Fruit fly (Drosophila melanogaster): ENCODE results near the gene subdued.

subdued gene

DNA sequence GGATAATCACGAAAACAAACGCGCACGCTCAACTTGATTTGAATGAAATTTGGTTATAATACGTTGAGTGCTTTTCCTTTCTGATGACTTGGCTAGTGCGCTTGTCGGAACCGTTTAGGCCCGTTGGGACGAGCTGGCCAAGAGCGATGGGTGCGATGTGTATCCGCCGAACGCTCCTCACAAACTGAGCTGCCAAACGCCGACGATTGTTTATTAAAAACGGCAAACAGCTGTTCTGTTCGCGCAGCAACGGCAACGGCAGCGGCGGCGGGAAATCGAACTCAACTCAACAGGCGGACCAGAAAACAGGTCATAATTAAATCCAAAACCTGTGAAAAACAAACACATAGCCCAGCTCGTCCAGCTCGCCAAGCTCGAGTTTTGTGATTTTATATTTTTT lies 21.6 kb downstream of the subdued start (continued):
- peak; percentile 1 for TF ChIP-seq CG2678 (tag; optimal IDR thresholded peaks at IDR 0.05)
- TF ChIP-seq CG3847 (GFP tag; IDR thresholded peaks at IDR 0.05) = no peak
- TF ChIP-seq crp (GFP tag; optimal IDR thresholded peaks at IDR 0.05) = peak in 1 of 2 experiments; percentile 69
- TF ChIP-seq CG14441 (GFP tag; IDR thresholded peaks at IDR 0.05) = 0 out of 2 replicates have a peak, but pooled peaks have one; percentile 33
- TF ChIP-seq ham (GFP tag; IDR thresholded peaks at IDR 0.05) = no peak
- no peak for TF ChIP-seq CG13775 (GFP tag; optimal IDR thresholded peaks at IDR 0.05)
- peak; percentile 6 for TF ChIP-seq CG5180 (GFP tag; optimal IDR thresholded peaks at IDR 0.05)
- no peak for TF ChIP-seq Scr (GFP tag; IDR thresholded peaks at IDR 0.05; ENCODE audit: partially characterized antibody)
- no peak for TF ChIP-seq gfzf (GFP tag; optimal IDR thresholded peaks at IDR 0.05)
- TF ChIP-seq fd96Cb (tag; optimal IDR thresholded peaks at IDR 0.05) = no peak
- no peak for TF ChIP-seq CG18764 (GFP tag; optimal IDR thresholded peaks at IDR 0.05)
- TF ChIP-seq ro (GFP tag; IDR thresholded peaks at IDR 0.05) = no peak
- no peak for TF ChIP-seq gt (GFP tag; IDR thresholded peaks at IDR 0.05)
- TF ChIP-seq CG8281 (tag; optimal IDR thresholded peaks at IDR 0.05) = no peak
- peak; percentile 90 for TF ChIP-seq CG10543 (GFP tag; optimal IDR thresholded peaks at IDR 0.05)
- no peak for TF ChIP-seq gsb-n (tag; optimal IDR thresholded peaks at IDR 0.05)
- peak; percentile 63; the same call in 1 of the 2 replicates for TF ChIP-seq Adf1 (GFP tag; IDR thresholded peaks at IDR 0.05)
- no peak for TF ChIP-seq stc (GFP tag; IDR thresholded peaks at IDR 0.05)
- TF ChIP-seq CG8089 (GFP tag; optimal IDR thresholded peaks at IDR 0.05) = no peak
- TF ChIP-seq CG10654 (GFP tag; optimal IDR thresholded peaks at IDR 0.05) = no peak
- no peak for TF ChIP-seq ara (GFP tag; IDR thresholded peaks at IDR 0.05)
- TF ChIP-seq CG12236 (GFP tag; optimal IDR thresholded peaks at IDR 0.05) = no peak
- no peak for TF ChIP-seq MESR4 (GFP tag; optimal IDR thresholded peaks at IDR 0.05)
- no peak for TF ChIP-seq CG18262 (tag; optimal IDR thresholded peaks at IDR 0.05)
- TF ChIP-seq ci (GFP tag; IDR thresholded peaks at IDR 0.05) = no peak
- TF ChIP-seq CG31441 (GFP tag; IDR thresholded peaks at IDR 0.05) = no peak
- no peak for TF ChIP-seq corto (GFP tag; optimal IDR thresholded peaks at IDR 0.05)
- TF ChIP-seq dati (GFP tag; IDR thresholded peaks at IDR 0.05) = no peak
- no peak for TF ChIP-seq CG8924 (tag; optimal IDR thresholded peaks at IDR 0.05)
- TF ChIP-seq CG6175 (GFP tag; IDR thresholded peaks at IDR 0.05) = no peak
- peak; percentile 17 for TF ChIP-seq eyg (GFP tag; optimal IDR thresholded peaks at IDR 0.05)
- peak; percentile 10 for TF ChIP-seq Nf-YC (tag; optimal IDR thresholded peaks at IDR 0.05)
- TF ChIP-seq Dip2 (GFP tag; IDR thresholded peaks at IDR 0.05) = no peak
- TF ChIP-seq zen2 (GFP tag; IDR thresholded peaks at IDR 0.05; ENCODE audit: partially characterized antibody) = no peak
- TF ChIP-seq CG7987 (GFP tag; optimal IDR thresholded peaks at IDR 0.05) = no peak
- TF ChIP-seq cwo (GFP tag; optimal IDR thresholded peaks at IDR 0.05) = peak; percentile 14
- no peak for TF ChIP-seq trem (tag; optimal IDR thresholded peaks at IDR 0.05)
- no peak for TF ChIP-seq toy (GFP tag; IDR thresholded peaks at IDR 0.05)
- no peak for TF ChIP-seq Xrp1 (GFP tag; IDR thresholded peaks at IDR 0.05)
- TF ChIP-seq maf-S (GFP tag; optimal IDR thresholded peaks at IDR 0.05) = no peak
- TF ChIP-seq sima (GFP tag; optimal IDR thresholded peaks at IDR 0.05) = no peak
- TF ChIP-seq scrt (GFP tag; optimal IDR thresholded peaks at IDR 0.05) = no peak
- no peak for TF ChIP-seq psq (GFP tag; optimal IDR thresholded peaks at IDR 0.05)
- no peak for TF ChIP-seq unpg (GFP tag; optimal IDR thresholded peaks at IDR 0.05)
- TF ChIP-seq cg (GFP tag; optimal IDR thresholded peaks at IDR 0.05) = no peak
- no peak for TF ChIP-seq Nf-YB (GFP tag; optimal IDR thresholded peaks at IDR 0.05)
- TF ChIP-seq mld (GFP tag; IDR thresholded peaks at IDR 0.05; ENCODE audit: partially characterized antibody) = no peak
- no peak for TF ChIP-seq Bdp1 (GFP tag; optimal IDR thresholded peaks at IDR 0.05)
- TF ChIP-seq CoRest (tag; optimal IDR thresholded peaks at IDR 0.05) = no peak
- no peak for TF ChIP-seq twi (tag; optimal IDR thresholded peaks at IDR 0.05)

Data from whole organism, embryonic.